Worm (Caenorhabditis elegans): ENCODE measurements around the gene clec-196.

ce11 chrIV:17237029-17237428 lies 39.7 kb upstream of the clec-196 start:
- TF ChIP-seq lin-15B (tag; optimal IDR thresholded peaks at IDR 0.05) (no peak), fkh-4 (tag; optimal IDR thresholded peaks at IDR 0.05; ENCODE audit: borderline replicate concordance) (no peak), pag-3 (tag; optimal IDR thresholded peaks at IDR 0.05; ENCODE audit: borderline replicate concordance, insufficient read depth) (no peak), nhr-237 (tag; optimal IDR thresholded peaks at IDR 0.05) (no peak)

All from whole organism, L1 larva.